Worm (Caenorhabditis elegans): ENCODE data around the gene F55G1.15.

Gene F55G1.15

DNA sequence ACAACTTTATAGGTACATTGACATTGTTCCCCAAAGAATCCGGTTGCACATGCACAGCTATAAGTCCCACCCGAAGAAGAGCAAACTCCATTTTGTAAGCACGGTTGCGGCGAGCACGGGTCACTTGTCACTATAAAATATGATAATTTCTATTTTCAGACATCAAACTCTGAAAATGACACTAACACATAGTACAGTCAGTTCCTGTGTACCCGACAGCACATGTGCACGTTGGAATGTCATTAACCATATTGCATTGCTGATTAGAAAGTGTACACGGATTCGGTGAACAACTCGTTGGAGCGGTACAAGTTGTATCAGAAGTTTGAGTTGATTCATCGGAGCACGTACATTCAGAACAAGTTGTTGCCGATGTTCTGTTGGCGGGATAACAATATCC, 4.0 kb downstream of the F55G1.15 start (continued):
- TF ChIP-seq gei-8 (GFP tag; optimal IDR thresholded peaks at IDR 0.05) (no peak), spr-1 (tag; optimal IDR thresholded peaks at IDR 0.05) (no peak), madf-5 (GFP tag; IDR thresholded peaks at IDR 0.05) (no peak), nhr-111 (GFP tag; optimal IDR thresholded peaks at IDR 0.05) (no peak), Y105C5A.15 (GFP tag; IDR thresholded peaks at IDR 0.05) (no peak), dmd-9 (GFP tag; IDR thresholded peaks at IDR 0.05) (no peak), nhr-41 (GFP tag; IDR thresholded peaks at IDR 0.05) (no peak), T26A8.4 (GFP tag; IDR thresholded peaks at IDR 0.05) (no peak), nhr-11 (tag; optimal IDR thresholded peaks at IDR 0.05) (no peak), F44E2.7 (GFP tag; IDR thresholded peaks at IDR 0.05) (no peak), hlh-30 (tag; optimal IDR thresholded peaks at IDR 0.05; ENCODE audit: insufficient read depth) (peak; percentile 10), daf-16 (GFP tag; optimal IDR thresholded peaks at IDR 0.05) (no peak), daf-16 (tag; optimal IDR thresholded peaks at IDR 0.05) (peak; percentile 53), F37D6.2 (tag; optimal IDR thresholded peaks at IDR 0.05) (no peak), D1046.2 (GFP tag; IDR thresholded peaks at IDR 0.05) (no peak), hmg-1.1 (GFP tag; IDR thresholded peaks at IDR 0.05) (no peak), nhr-102 (tag; optimal IDR thresholded peaks at IDR 0.05) (no peak), nhr-28 (tag; optimal IDR thresholded peaks at IDR 0.05) (peak; percentile 83), ZK337.2 (GFP tag; IDR thresholded peaks at IDR 0.05) (no peak), daf-12 (tag; optimal IDR thresholded peaks at IDR 0.05) (no peak), ceh-28 (tag; optimal IDR thresholded peaks at IDR 0.05) (no peak), snpc-1.2 (GFP tag; IDR thresholded peaks at IDR 0.05) (no peak), lin-38 (GFP tag; IDR thresholded peaks at IDR 0.05) (no peak), hlh-11 (tag; optimal IDR thresholded peaks at IDR 0.05) (no peak), ZK546.5 (tag; optimal IDR thresholded peaks at IDR 0.05) (no peak), nhr-25 (tag; optimal IDR thresholded peaks at IDR 0.05; ENCODE audit: borderline replicate concordance, insufficient read depth) (no peak), mdt-29 (GFP tag; IDR thresholded peaks at IDR 0.05) (no peak), aha-1 (tag) (no peak), Y75B8A.6 (GFP tag; IDR thresholded peaks at IDR 0.05) (no peak), nhr-42 (GFP tag; IDR thresholded peaks at IDR 0.05) (no peak), duxl-1 (tag; optimal IDR thresholded peaks at IDR 0.05; ENCODE audit: poor library complexity) (no peak), fkh-10 (GFP tag; optimal IDR thresholded peaks at IDR 0.05) (no peak), zip-2 (tag; optimal IDR thresholded peaks at IDR 0.05) (no peak), zfp-3 (GFP tag; conservative IDR thresholded peaks at IDR 0.05) (no peak), arid-1 (GFP tag; conservative IDR thresholded peaks at IDR 0.05) (no peak), daf-19 (GFP tag; conservative IDR thresholded peaks at IDR 0.05) (no peak), mep-1 (tag; optimal IDR thresholded peaks at IDR 0.05) (no peak), F26F4.8 (GFP tag; conservative IDR thresholded peaks at IDR 0.05) (no peak), madf-9 (GFP tag; conservative IDR thresholded peaks at IDR 0.05) (no peak), nhr-77 (tag; optimal IDR thresholded peaks at IDR 0.05) (peak; percentile 41), unc-62 (GFP tag; optimal IDR thresholded peaks at IDR 0.05 in 1 of 2) (peak in 1 of 2 experiments; percentile 6), unc-62 (tag; optimal IDR thresholded peaks at IDR 0.05) (no peak), nhr-48 (tag; optimal IDR thresholded peaks at IDR 0.05) (peak; percentile 15), lsy-2 (tag; optimal IDR thresholded peaks at IDR 0.05) (no peak), ztf-11 (tag; optimal IDR thresholded peaks at IDR 0.05) (no peak), ceh-44 (GFP tag; IDR thresholded peaks at IDR 0.05) (no peak), skn-1 (tag; optimal IDR thresholded peaks at IDR 0.05) (no peak), R02D3.7 (tag; optimal IDR thresholded peaks at IDR 0.05) (no peak), tra-1 (GFP tag; IDR thresholded peaks at IDR 0.05) (no peak), zfp-2 (tag; optimal IDR thresholded peaks at IDR 0.05) (no peak), vab-7 (GFP tag; IDR thresholded peaks at IDR 0.05) (no peak), dmd-6 (GFP tag; IDR thresholded peaks at IDR 0.05) (peak; percentile 83), ceh-32 (tag; optimal IDR thresholded peaks at IDR 0.05; ENCODE audit: poor library complexity) (no peak)
